Worm (Caenorhabditis elegans) whole organism, L2 larva: ENCODE data around the gene sng-1.

ENCODE experiments used
- elt-1 ChIP-seq: fragments of 150-350 bp; optimal IDR thresholded peaks from 2 replicates; lab custom pipeline; 2014; ENCODE audit warnings: missing biosample characterization, missing genetic modification characterization
- nhr-23 ChIP-seq: fragments of 150-350 bp; optimal IDR thresholded peaks from 2 replicates; lab custom pipeline; 2014; ENCODE audit warnings: missing biosample characterization, missing genetic modification reagents, missing genetic modification characterization
- ztf-11 ChIP-seq: sonication (generic microtip); optimal IDR thresholded peaks from 2 replicates; lab custom pipeline; 2017; ENCODE audit warnings: missing biosample characterization, missing genetic modification characterization

ce11 chrX:7306434-7306833, 21.0 kb upstream of the sng-1 start:
- TF ChIP-seq ztf-11 (tag; lab: Kevin White, UChicago), result no peak
- no peak for TF ChIP-seq nhr-23 (tag; lab: Kevin White, UChicago)
- no peak for TF ChIP-seq elt-1 (tag; lab: Kevin White, UChicago)
